Fruit fly (Drosophila melanogaster): Measurements from ENCODE around the gene CG33159.

Gene CG33159

DNA sequence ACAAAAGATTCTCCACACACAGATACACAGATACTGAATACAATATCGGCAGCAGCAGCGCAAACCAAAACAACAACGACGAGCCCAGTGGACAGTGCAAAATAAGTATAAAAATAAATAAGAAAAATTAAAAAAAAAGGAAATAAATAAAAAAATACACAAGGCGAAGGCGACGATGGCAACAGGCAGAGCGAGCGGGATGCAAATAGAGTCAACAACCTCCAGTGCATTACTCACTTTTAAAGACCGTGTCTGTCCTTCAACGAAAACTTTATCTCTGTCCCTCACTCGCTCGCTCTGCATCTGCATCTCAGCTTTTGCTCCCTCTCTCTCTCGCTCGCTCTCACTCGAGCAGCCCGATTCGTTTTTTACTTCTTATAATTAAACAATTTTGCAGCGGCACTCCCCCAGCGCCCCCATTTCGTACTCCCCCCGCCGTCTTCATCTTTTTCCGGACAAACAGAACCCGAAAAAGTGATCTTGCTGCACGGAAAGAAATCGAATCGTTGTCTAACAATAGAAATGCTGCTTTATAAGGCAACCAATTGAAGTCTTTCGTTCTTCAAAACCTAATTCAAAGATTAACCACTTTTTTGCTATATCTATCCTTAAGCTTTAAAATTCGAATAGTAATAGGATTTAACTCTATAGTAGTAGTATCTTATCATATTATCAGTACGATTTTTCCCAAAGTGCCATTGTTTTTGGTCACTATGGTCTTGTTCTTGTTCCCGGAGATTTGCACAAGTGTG lies 42.3 kb upstream of the CG33159 start (continued):
- TF ChIP-seq CG8119 (GFP tag; IDR thresholded peaks at IDR 0.05) (peak; percentile 95), spab (GFP tag; optimal IDR thresholded peaks at IDR 0.05) (peak; percentile 100), CG7368 (GFP tag; optimal IDR thresholded peaks at IDR 0.05) (peak; percentile 91), CG31627 (GFP tag; optimal IDR thresholded peaks at IDR 0.05) (peak; percentile 91), Hr38 (GFP tag; optimal IDR thresholded peaks at IDR 0.05) (no peak), cyc (GFP tag; optimal IDR thresholded peaks at IDR 0.05) (peak; percentile 89), vri (GFP tag; optimal IDR thresholded peaks at IDR 0.05) (peak; percentile 94), salr (GFP tag; optimal IDR thresholded peaks at IDR 0.05) (peak; percentile 85 to 89), Eip93F (GFP tag; optimal IDR thresholded peaks at IDR 0.05) (peak; percentile 98), Gug (GFP tag; IDR thresholded peaks at IDR 0.05) (peak; percentile 86), CG32006 (GFP tag; optimal IDR thresholded peaks at IDR 0.05) (peak; percentile 72), CG11294 (GFP tag; IDR thresholded peaks at IDR 0.05) (peak; percentile 66), CG10631 (GFP tag; optimal IDR thresholded peaks at IDR 0.05) (peak; percentile 82), CG3032 (tag; optimal IDR thresholded peaks at IDR 0.05) (peak; percentile 99), CG16779 (tag; optimal IDR thresholded peaks at IDR 0.05) (peak; percentile 99), CG3919 (GFP tag; optimal IDR thresholded peaks at IDR 0.05) (peak; percentile 87), Eip75B (GFP tag; optimal IDR thresholded peaks at IDR 0.05) (peak; percentile 93), CG6854 (GFP tag; optimal IDR thresholded peaks at IDR 0.05) (peak; percentile 100), dac (GFP tag; optimal IDR thresholded peaks at IDR 0.05) (peak; percentile 67), Hr4 (GFP tag; optimal IDR thresholded peaks at IDR 0.05) (peak; percentile 42), svp (GFP tag) (peak; percentile 94), Smox (GFP tag; optimal IDR thresholded peaks at IDR 0.05) (peak; percentile 68), CG10669 (GFP tag; optimal IDR thresholded peaks at IDR 0.05) (peak; percentile 99), Ets21C (GFP tag; optimal IDR thresholded peaks at IDR 0.05) (peak; percentile 86), achi (GFP tag; optimal IDR thresholded peaks at IDR 0.05) (peak; percentile 85), CG6808 (GFP tag; optimal IDR thresholded peaks at IDR 0.05) (peak; percentile 99), CG6276 (GFP tag; optimal IDR thresholded peaks at IDR 0.05) (peak; percentile 94), eg (GFP tag; IDR thresholded peaks at IDR 0.05) (peak; percentile 97), ss (GFP tag; optimal IDR thresholded peaks at IDR 0.05) (peak; percentile 100), CG11762 (GFP tag; optimal IDR thresholded peaks at IDR 0.05; ENCODE audit: insufficient read depth) (peak; percentile 95), CG6163 (GFP tag; IDR thresholded peaks at IDR 0.05) (peak; percentile 99), fkh (GFP tag; optimal IDR thresholded peaks at IDR 0.05) (no peak), acj6 (GFP tag; optimal IDR thresholded peaks at IDR 0.05) (peak; percentile 68), CG8632 (GFP tag; optimal IDR thresholded peaks at IDR 0.05) (peak; percentile 94), dsx (GFP tag; optimal IDR thresholded peaks at IDR 0.05; ENCODE audit: poor library complexity, severe bottlenecking) (peak; percentile 99), Lpt (GFP tag; optimal IDR thresholded peaks at IDR 0.05) (peak; percentile 93), fd85E (GFP tag; optimal IDR thresholded peaks at IDR 0.05) (peak; percentile 65)

DNA sequence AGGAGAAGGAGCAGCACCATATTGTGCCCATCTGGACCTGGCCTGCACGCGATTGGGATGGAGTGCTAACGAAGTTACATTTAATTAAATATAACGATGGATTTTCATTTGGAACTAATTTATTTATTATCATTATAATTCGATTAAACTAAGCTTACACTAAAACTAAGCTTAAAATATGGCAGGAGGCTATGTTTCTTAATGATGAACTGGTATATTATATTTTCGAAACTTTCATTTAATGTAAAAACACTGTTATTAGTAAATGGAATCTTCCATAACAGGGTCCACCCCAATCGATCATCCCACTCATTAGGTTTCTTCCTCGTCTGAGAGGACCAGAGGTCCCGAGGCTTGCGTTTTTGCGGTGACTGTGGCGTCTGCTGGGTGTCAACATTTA lies 40.9 kb upstream of the CG33159 start:
- peak; percentile 75 for TF ChIP-seq cyc (GFP tag; optimal IDR thresholded peaks at IDR 0.05)
- TF ChIP-seq CG8632 (GFP tag; optimal IDR thresholded peaks at IDR 0.05), result peak; percentile 92
- peak; percentile 67 for TF ChIP-seq CG15336 (GFP tag; IDR thresholded peaks at IDR 0.05)
- TF ChIP-seq CG4318 (GFP tag; optimal IDR thresholded peaks at IDR 0.05), result no peak
- peak; percentile 91 for TF ChIP-seq Eip75B (GFP tag; optimal IDR thresholded peaks at IDR 0.05)
- peak; percentile 96 for TF ChIP-seq Eip78C (GFP tag)
- peak; percentile 79 for TF ChIP-seq CG11762 (GFP tag; optimal IDR thresholded peaks at IDR 0.05; ENCODE audit: insufficient read depth)
- TF ChIP-seq fd59A (GFP tag; optimal IDR thresholded peaks at IDR 0.05), result peak; percentile 90
- no peak for TF ChIP-seq CG6276 (GFP tag; optimal IDR thresholded peaks at IDR 0.05)
- TF ChIP-seq CG16779 (tag; optimal IDR thresholded peaks at IDR 0.05), result peak; percentile 86
- peak; percentile 86 for TF ChIP-seq pdm3 (GFP tag; optimal IDR thresholded peaks at IDR 0.05)
- no peak for TF ChIP-seq Hr38 (GFP tag; optimal IDR thresholded peaks at IDR 0.05)
- no peak for TF ChIP-seq fd85E (GFP tag; optimal IDR thresholded peaks at IDR 0.05)
- TF ChIP-seq Ets21C (GFP tag; optimal IDR thresholded peaks at IDR 0.05), result peak; percentile 67
- TF ChIP-seq lz (GFP tag; optimal IDR thresholded peaks at IDR 0.05), result peak; percentile 82
- peak; percentile 91 for TF ChIP-seq dsx (GFP tag; optimal IDR thresholded peaks at IDR 0.05; ENCODE audit: poor library complexity, severe bottlenecking)
- peak; percentile 88 for TF ChIP-seq Smox (GFP tag; optimal IDR thresholded peaks at IDR 0.05)
- TF ChIP-seq dac (GFP tag; optimal IDR thresholded peaks at IDR 0.05), result no peak
- peak; percentile 78 for TF ChIP-seq CG3919 (GFP tag; optimal IDR thresholded peaks at IDR 0.05)
- TF ChIP-seq CG6808 (GFP tag; optimal IDR thresholded peaks at IDR 0.05), result peak; percentile 91
- peak; percentile 82 for TF ChIP-seq CG8119 (GFP tag; IDR thresholded peaks at IDR 0.05)
- peak; percentile 88 for TF ChIP-seq acj6 (GFP tag; optimal IDR thresholded peaks at IDR 0.05)
- peak; percentile 83 for TF ChIP-seq topi (GFP tag; optimal IDR thresholded peaks at IDR 0.05)
- peak; percentile 75 to 80 for TF ChIP-seq salr (GFP tag; optimal IDR thresholded peaks at IDR 0.05)
- peak; percentile 79 for TF ChIP-seq CG31627 (GFP tag; optimal IDR thresholded peaks at IDR 0.05)
- peak; percentile 49 for TF ChIP-seq CG7368 (GFP tag; optimal IDR thresholded peaks at IDR 0.05)
- peak; percentile 87 for TF ChIP-seq achi (GFP tag; optimal IDR thresholded peaks at IDR 0.05)
- TF ChIP-seq CG3032 (tag; optimal IDR thresholded peaks at IDR 0.05), result peak; percentile 92
- peak; percentile 92 for TF ChIP-seq Ets96B (tag; optimal IDR thresholded peaks at IDR 0.05)
- TF ChIP-seq Met (GFP tag; optimal IDR thresholded peaks at IDR 0.05), result peak; percentile 92
